Worm (Caenorhabditis elegans): ENCODE data around the gene srv-27.

DNA sequence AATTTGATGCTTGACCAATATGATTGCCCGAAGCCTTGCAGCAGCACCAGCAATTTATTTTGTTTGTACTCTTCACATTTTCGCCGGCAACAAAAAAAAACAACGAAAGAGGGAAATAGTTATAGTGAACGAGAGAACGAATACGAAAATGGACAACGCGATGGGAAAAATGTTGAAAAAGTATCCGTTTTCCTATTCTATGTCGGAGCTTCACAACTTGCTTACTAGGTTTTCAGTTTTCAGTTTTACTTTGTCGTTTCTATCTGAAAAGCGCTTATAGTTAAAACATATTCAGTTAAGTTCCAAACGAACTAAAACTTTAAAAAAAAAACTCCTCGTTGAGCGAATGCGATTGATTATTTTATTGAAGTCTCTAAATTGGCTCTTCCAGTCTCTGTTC is 30.0 kb upstream of the srv-27 start:
- TF ChIP-seq pha-4 (tag; optimal IDR thresholded peaks at IDR 0.05) (no peak), sdc-2 (tag; optimal IDR thresholded peaks at IDR 0.05) (no peak), Y22D7AL.16 (tag; optimal IDR thresholded peaks at IDR 0.05) (no peak), ama-1 (optimal IDR thresholded peaks at IDR 0.05) (no peak), ztf-16 (tag; optimal IDR thresholded peaks at IDR 0.05) (no peak), lim-6 (tag; optimal IDR thresholded peaks at IDR 0.05) (no peak), nhr-11 (tag; optimal IDR thresholded peaks at IDR 0.05) (no peak), ets-4 (tag; optimal IDR thresholded peaks at IDR 0.05) (no peak), tbx-2 (tag; optimal IDR thresholded peaks at IDR 0.05) (no peak), C08G9.2 (tag; optimal IDR thresholded peaks at IDR 0.05) (no peak), hlh-30 (tag; optimal IDR thresholded peaks at IDR 0.05; ENCODE audit: insufficient read depth) (no peak), odd-2 (tag; optimal IDR thresholded peaks at IDR 0.05) (no peak), unc-55 (GFP tag; optimal IDR thresholded peaks at IDR 0.05) (no peak)

All from whole organism, late embryonic.